Worm (Caenorhabditis elegans) whole organism, L3 larva: ENCODE results near the gene W09D10.4.

ENCODE experiments used
- R02D3.7 ChIP-seq: fragments of 150-350 bp; optimal IDR thresholded peaks from 2 replicates; lab custom pipeline; 2014; ENCODE audit warnings: missing biosample characterization, missing genetic modification characterization
- ama-1 ChIP-seq: fragments of 150-350 bp; optimal IDR thresholded peaks from 2 replicates; lab custom pipeline; 2018
- ceh-82 ChIP-seq: fragments of 150-350 bp; optimal IDR thresholded peaks from 2 replicates; lab custom pipeline; 2014; ENCODE audit warnings: missing biosample characterization, missing genetic modification characterization
- egl-27 ChIP-seq: sonication (generic microtip); optimal IDR thresholded peaks from 4 replicates; lab custom pipeline; 2017; ENCODE audit warnings: missing biosample characterization, missing genetic modification reagents, missing genetic modification characterization
- fkh-10 ChIP-seq: sonication (generic microtip); optimal IDR thresholded peaks from 2 replicates; lab custom pipeline; 2017; ENCODE audit warnings: missing biosample characterization, missing genetic modification reagents, missing genetic modification characterization
- mdl-1 ChIP-seq: fragments of 150-350 bp; optimal IDR thresholded peaks from 2 replicates; lab custom pipeline; 2014; ENCODE audit warnings: missing biosample characterization, missing genetic modification characterization
- nhr-237 ChIP-seq: fragments of 150-350 bp; optimal IDR thresholded peaks from 2 replicates; lab custom pipeline; 2014; ENCODE audit warnings: missing biosample characterization, missing genetic modification characterization
- pqm-1 ChIP-seq: fragments of 150-350 bp; optimal IDR thresholded peaks from 2 replicates; lab custom pipeline; 2017; ENCODE audit warnings: missing biosample characterization, missing genetic modification characterization, inconsistent platforms
- skn-1 ChIP-seq: fragments of 150-350 bp; optimal IDR thresholded peaks from 2 replicates; lab custom pipeline; 2014; ENCODE audit warnings: missing biosample characterization, missing genetic modification characterization
- unc-39 ChIP-seq: sonication (generic microtip); optimal IDR thresholded peaks from 4 replicates; lab custom pipeline; 2017; ENCODE audit warnings: missing biosample characterization, missing genetic modification characterization
- ztf-11 ChIP-seq: fragments of 150-350 bp; optimal IDR thresholded peaks from 2 replicates; lab custom pipeline; 2014; ENCODE audit warnings: missing biosample characterization, missing genetic modification characterization

DNA sequence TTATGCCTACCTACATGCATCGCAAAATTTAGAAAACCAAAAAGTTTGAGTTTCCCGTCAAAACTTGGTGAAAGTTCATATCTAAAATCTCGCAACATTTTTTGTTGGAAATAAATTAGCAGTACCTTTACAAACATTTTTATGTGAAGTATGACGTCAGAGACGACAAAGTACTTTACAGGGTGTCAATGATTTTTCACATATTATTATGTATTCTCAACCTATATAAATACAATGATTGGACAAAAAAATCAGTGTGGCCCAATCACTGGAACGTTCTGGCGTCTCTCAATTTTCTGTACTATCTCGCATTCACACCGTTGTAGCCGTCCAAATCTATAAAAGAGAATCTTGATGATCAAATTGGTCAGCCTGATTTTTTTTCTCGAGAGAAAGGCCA, 21.7 kb downstream of the W09D10.4 start, which contains the start of the genes Y39A1A.18 and fmo-3:
- TF ChIP-seq ama-1 (lab: Kevin White, UChicago) (no peak), skn-1 (no peak), nhr-237 (no peak), ztf-11 (no peak), unc-39 (tag; lab: Kevin White, UChicago) (no peak), fkh-10 (GFP tag; lab: Kevin White, UChicago) (no peak), R02D3.7 (no peak), mdl-1 (tag; lab: Kevin White, UChicago) (no peak), pqm-1 (no peak), egl-27 (tag; lab: Kevin White, UChicago) (no peak), ceh-82 (tag; lab: Kevin White, UChicago) (no peak)
